Worm (Caenorhabditis elegans): Measurements from ENCODE around the gene C32C4.16.

The C32C4.16 gene

ce11 chrV:10667284-10667683, 19.9 kb downstream of the C32C4.16 start, which contains the start of gene twk-12:
twk-12 (plus strand) TSS chrV:10667584.
- no peak for TF ChIP-seq R02D3.7 (tag; optimal IDR thresholded peaks at IDR 0.05)
- TF ChIP-seq ceh-9 (tag; optimal IDR thresholded peaks at IDR 0.05): no peak
- TF ChIP-seq nfya-1 (tag; optimal IDR thresholded peaks at IDR 0.05; ENCODE audit: insufficient read depth): no peak
- no peak for TF ChIP-seq ztf-4 (tag; optimal IDR thresholded peaks at IDR 0.05)
- TF ChIP-seq elt-2 (tag; optimal IDR thresholded peaks at IDR 0.05): no peak
- no peak for TF ChIP-seq nhr-28 (tag; optimal IDR thresholded peaks at IDR 0.05)
- TF ChIP-seq fkh-2 (tag; optimal IDR thresholded peaks at IDR 0.05): no peak
- TF ChIP-seq egl-5 (tag; optimal IDR thresholded peaks at IDR 0.05): no peak
- no peak for TF ChIP-seq ceh-28 (tag; optimal IDR thresholded peaks at IDR 0.05)
- TF ChIP-seq lsy-12 (tag; optimal IDR thresholded peaks at IDR 0.05): no peak
- no peak for TF ChIP-seq ZK546.5 (tag; optimal IDR thresholded peaks at IDR 0.05)
- TF ChIP-seq elt-1 (tag; optimal IDR thresholded peaks at IDR 0.05): no peak
- TF ChIP-seq lin-15B (tag; optimal IDR thresholded peaks at IDR 0.05): no peak
- TF ChIP-seq pha-4 (tag; optimal IDR thresholded peaks at IDR 0.05): no peak
- no peak for TF ChIP-seq nhr-43 (tag; optimal IDR thresholded peaks at IDR 0.05; ENCODE audit: poor library complexity, severe bottlenecking)

DNA sequence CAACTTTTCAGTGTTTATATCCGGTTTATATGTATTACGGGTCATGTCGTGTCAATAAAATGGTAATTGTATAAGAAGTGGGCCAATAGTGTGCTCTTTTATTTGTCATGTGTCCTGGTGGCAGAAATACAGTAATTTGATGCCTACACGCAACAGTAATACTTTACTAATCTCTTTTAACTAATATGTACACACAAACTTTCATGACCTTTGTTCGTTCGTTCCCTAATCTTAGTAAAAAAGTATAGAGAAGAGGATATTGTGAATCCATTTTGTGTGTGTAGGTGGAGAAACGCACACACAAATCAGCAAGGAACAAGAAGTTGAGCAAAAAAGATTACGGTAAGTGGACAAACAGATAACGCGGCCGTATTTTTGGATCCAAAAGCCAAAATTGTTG, 23.5 kb downstream of the C32C4.16 start:
- peak; percentile 27 for TF ChIP-seq pha-4 (tag; optimal IDR thresholded peaks at IDR 0.05)
- TF ChIP-seq elt-3 (tag; optimal IDR thresholded peaks at IDR 0.05): no peak

- TF ChIP-seq hmg-11 (tag; optimal IDR thresholded peaks at IDR 0.05): no peak
Observed at ce11 chrV:10671618-10672017, 24.3 kb downstream of the C32C4.16 start, which contains the start of gene ceh-22. ceh-22 (plus strand) TSS chrV:10671918.

DNA sequence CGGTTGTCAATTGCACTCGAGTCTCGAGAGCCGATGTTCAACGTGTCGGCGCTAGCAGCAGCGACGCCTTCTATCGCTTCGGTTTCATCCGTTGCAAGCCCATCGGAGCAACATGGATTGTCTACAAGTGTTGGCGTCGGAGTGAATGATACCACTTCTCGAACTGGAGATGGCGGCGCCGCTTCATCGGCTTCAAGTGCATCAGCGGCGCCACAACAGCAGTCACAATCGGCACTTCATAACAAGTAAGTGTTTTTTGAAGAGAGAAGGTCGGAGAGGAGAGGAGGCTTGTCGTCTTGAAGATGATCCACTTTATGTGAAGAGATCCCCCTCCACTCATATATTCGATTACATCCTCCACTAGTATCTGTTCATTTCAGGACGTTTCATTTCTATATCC, 25.2 kb downstream of the C32C4.16 start:
- TF ChIP-seq pha-4 (tag; optimal IDR thresholded peaks at IDR 0.05) (peak; percentile 1), ceh-9 (tag; optimal IDR thresholded peaks at IDR 0.05) (no peak)

DNA sequence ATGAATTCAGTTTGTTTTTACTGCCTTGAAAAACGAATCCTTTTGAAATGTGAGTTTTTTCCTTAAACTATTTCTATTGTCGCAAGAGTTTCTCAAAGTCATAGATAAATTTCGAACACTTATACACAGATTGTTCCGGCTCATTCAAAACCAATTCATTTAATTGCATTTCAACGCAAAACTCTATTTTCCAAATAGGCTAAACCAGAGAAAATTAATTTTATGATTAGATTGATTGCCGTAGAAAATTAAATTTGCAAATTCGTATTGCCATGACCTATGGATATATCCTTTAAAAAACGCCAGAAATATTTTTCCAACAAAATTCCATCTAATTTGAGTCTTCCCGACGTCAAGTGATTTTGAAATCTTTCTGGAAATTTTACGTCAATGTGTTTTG, 28.6 kb downstream of the C32C4.16 start:
- TF ChIP-seq ztf-11 (tag; optimal IDR thresholded peaks at IDR 0.05) (no peak), nhr-76 (tag; optimal IDR thresholded peaks at IDR 0.05) (no peak), ZK546.5 (tag; optimal IDR thresholded peaks at IDR 0.05) (no peak)

- peak; percentile 5 for TF ChIP-seq lin-39 (tag; optimal IDR thresholded peaks at IDR 0.05)
- no peak for TF ChIP-seq mml-1 (tag; optimal IDR thresholded peaks at IDR 0.05)
- peak; percentile 12 for TF ChIP-seq lin-15B (tag; optimal IDR thresholded peaks at IDR 0.05)
- TF ChIP-seq egl-5 (tag; optimal IDR thresholded peaks at IDR 0.05): peak; percentile 51
- no peak for TF ChIP-seq nhr-25 (tag; optimal IDR thresholded peaks at IDR 0.05)
- TF ChIP-seq snpc-4 (tag; optimal IDR thresholded peaks at IDR 0.05): peak; percentile 19
- peak; percentile 60 for TF ChIP-seq hmg-11 (tag; optimal IDR thresholded peaks at IDR 0.05)
- TF ChIP-seq tbx-2 (tag; optimal IDR thresholded peaks at IDR 0.05): no peak
- peak; percentile 24 for TF ChIP-seq ama-1 (optimal IDR thresholded peaks at IDR 0.05)
- TF ChIP-seq nfya-1 (tag; optimal IDR thresholded peaks at IDR 0.05; ENCODE audit: insufficient read depth): peak; percentile 63
- TF ChIP-seq fkh-10 (GFP tag; optimal IDR thresholded peaks at IDR 0.05): peak; percentile 61
Observed at ce11 chrV:10677459-10677858, 30.1 kb downstream of the C32C4.16 start.

DNA sequence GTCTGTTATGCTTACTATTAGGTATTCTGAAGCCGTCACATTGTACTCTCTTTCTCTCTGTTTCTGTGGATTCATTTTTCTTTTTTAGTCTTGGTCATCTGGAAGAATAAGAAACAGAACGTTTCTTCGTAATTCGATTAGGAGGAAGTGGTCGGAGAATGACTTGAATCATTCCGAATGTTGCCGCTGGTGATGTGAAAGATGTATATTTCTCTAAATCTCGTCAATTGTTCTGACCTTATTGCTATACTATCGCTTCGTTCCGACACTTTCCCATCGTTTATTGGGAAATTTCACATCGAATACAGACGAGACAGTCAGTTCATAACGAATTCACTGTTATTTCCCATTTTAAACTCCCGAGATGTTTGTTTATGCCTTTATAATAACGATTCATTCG, 31.7 kb downstream of the C32C4.16 start:
- TF ChIP-seq zag-1 (tag; optimal IDR thresholded peaks at IDR 0.05): no peak
- peak; percentile 59 for TF ChIP-seq nhr-23 (tag; optimal IDR thresholded peaks at IDR 0.05)
- no peak for TF ChIP-seq nhr-43 (tag; optimal IDR thresholded peaks at IDR 0.05; ENCODE audit: poor library complexity, severe bottlenecking)

DNA sequence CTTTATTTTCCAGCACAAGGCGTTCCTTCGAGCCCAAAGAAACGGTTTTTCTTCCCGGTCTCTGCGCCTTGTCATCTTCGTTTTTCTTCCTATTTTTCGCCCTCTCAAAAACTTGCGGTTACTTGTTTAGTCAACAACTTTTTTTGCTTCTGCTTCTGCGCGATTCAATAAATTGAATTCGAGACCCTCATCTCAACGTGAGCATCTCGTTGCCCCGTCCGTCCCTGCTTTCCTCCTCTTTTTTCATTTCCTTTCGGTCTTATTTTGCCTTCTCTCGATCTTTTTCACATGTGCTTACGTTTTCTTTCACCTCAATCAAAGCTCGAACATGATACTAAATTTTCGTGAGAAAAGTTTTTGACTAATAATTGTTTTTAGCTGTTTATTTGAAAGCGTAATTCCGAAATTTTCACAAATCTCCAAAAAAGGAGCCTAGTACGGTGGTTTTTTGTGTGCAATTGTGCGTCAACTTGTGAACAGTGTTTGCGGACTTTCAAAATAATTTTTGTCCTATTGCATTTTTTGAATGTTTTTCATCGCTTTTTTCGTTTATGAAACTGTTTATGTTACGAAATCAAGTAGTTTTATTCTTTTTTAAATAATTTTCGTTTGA, 32.7 kb downstream of the C32C4.16 start:
- TF ChIP-seq egl-27 (tag; optimal IDR thresholded peaks at IDR 0.05) (no peak), sea-2 (GFP tag; optimal IDR thresholded peaks at IDR 0.05) (no peak), skn-1 (tag; optimal IDR thresholded peaks at IDR 0.05) (no peak), hmg-11 (tag; optimal IDR thresholded peaks at IDR 0.05) (no peak), daf-12 (tag; optimal IDR thresholded peaks at IDR 0.05) (no peak), nhr-67 (tag; optimal IDR thresholded peaks at IDR 0.05) (no peak), nfya-1 (tag; optimal IDR thresholded peaks at IDR 0.05; ENCODE audit: insufficient read depth) (peak; percentile 18)

Measured in whole organism, L3 larva.